Fruit fly (Drosophila melanogaster) whole organism, embryonic: ENCODE data around the gene HemK1.

ENCODE experiments used
- Antp ChIP-seq: fragments of 200-800 bp; sonication (Bioruptor generic); optimal IDR thresholded peaks from 3 replicates; lab custom pipeline; 2016; ENCODE audit warnings: missing biosample characterization, missing genetic modification characterization
- CG10147 ChIP-seq: fragments of 200-800 bp; sonication (Bioruptor generic); optimal IDR thresholded peaks from 2 replicates; lab custom pipeline; 2019; ENCODE audit warnings: missing biosample characterization, mild to moderate bottlenecking, missing genetic modification characterization, moderate library complexity
- CG10959 ChIP-seq: fragments of 200-800 bp; sonication (Bioruptor generic); IDR thresholded peaks from 2 replicates; pipeline ENCODE4 v1.3.6; 2022; ENCODE audit warnings: missing biosample characterization, missing genetic modification characterization
- CG12659 ChIP-seq: fragments of 200-800 bp; sonication (Bioruptor generic); optimal IDR thresholded peaks from 3 replicates; lab custom pipeline; 2017; ENCODE audit warnings: mild to moderate bottlenecking, missing biosample characterization, missing genetic modification reagents, missing genetic modification characterization
- CG14965 ChIP-seq: fragments of 200-800 bp; sonication (Bioruptor generic); optimal IDR thresholded peaks from 2 replicates; lab custom pipeline; 2016; ENCODE audit warnings: missing biosample characterization, missing genetic modification characterization, borderline replicate concordance
- CG15073 ChIP-seq: fragments of 200-800 bp; sonication (Bioruptor generic); optimal IDR thresholded peaks from 2 replicates; lab custom pipeline; 2016; ENCODE audit warnings: missing biosample characterization, missing genetic modification characterization
- CG18476 ChIP-seq: fragments of 200-800 bp; sonication (Bioruptor generic); optimal IDR thresholded peaks from 2 replicates; lab custom pipeline; 2016; ENCODE audit warnings: missing biosample characterization, mild to moderate bottlenecking, missing genetic modification characterization
- CG2116 ChIP-seq: fragments of 200-800 bp; sonication (Bioruptor generic); optimal IDR thresholded peaks from 3 replicates; lab custom pipeline; 2018; ENCODE audit warnings: missing biosample characterization, mild to moderate bottlenecking, missing genetic modification characterization
- CG2202 ChIP-seq: fragments of 200-800 bp; sonication (Bioruptor generic); optimal IDR thresholded peaks from 2 replicates; lab custom pipeline; 2018; ENCODE audit warnings: missing biosample characterization, mild to moderate bottlenecking, missing genetic modification characterization
- CG34422 ChIP-seq: fragments of 200-800 bp; sonication (Bioruptor generic); IDR thresholded peaks from 3 replicates; pipeline ENCODE4 v1.3.6; 2022; ENCODE audit warnings: missing biosample characterization, missing genetic modification characterization
- CG4424 ChIP-seq: fragments of 200-800 bp; sonication (Bioruptor generic); optimal IDR thresholded peaks from 3 replicates; lab custom pipeline; 2016; ENCODE audit warnings: missing biosample characterization, missing genetic modification characterization
- CG6765 ChIP-seq: fragments of 200-800 bp; sonication (Bioruptor generic); optimal IDR thresholded peaks from 3 replicates; lab custom pipeline; 2017; ENCODE audit warnings: missing biosample characterization, mild to moderate bottlenecking, missing genetic modification characterization
- CG7745 ChIP-seq: fragments of 200-800 bp; sonication (Bioruptor generic); optimal IDR thresholded peaks from 2 replicates; lab custom pipeline; 2018; ENCODE audit warnings: missing biosample characterization, mild to moderate bottlenecking, missing genetic modification characterization, moderate library complexity
- CG7786 ChIP-seq: fragments of 200-800 bp; sonication (Bioruptor generic); optimal IDR thresholded peaks from 2 replicates; lab custom pipeline; 2016; ENCODE audit warnings: missing biosample characterization, missing genetic modification characterization
- CG8478 ChIP-seq: fragments of >200 bp; optimal IDR thresholded peaks from 2 replicates; lab custom pipeline; 2018
- CG9437 ChIP-seq: fragments of 200-800 bp; sonication (Bioruptor generic); optimal IDR thresholded peaks from 2 replicates; lab custom pipeline; 2018; ENCODE audit warnings: missing biosample characterization, mild to moderate bottlenecking, missing genetic modification characterization
- Camta ChIP-seq: fragments of 200-800 bp; sonication (Bioruptor generic); optimal IDR thresholded peaks from 2 replicates; lab custom pipeline; 2016; ENCODE audit warnings: missing biosample characterization, missing genetic modification characterization
- Chrac-16 ChIP-seq: fragments of 200-800 bp; sonication (Bioruptor generic); optimal IDR thresholded peaks from 3 replicates; lab custom pipeline; 2016; ENCODE audit warnings: missing biosample characterization, missing genetic modification characterization
- Dbx ChIP-seq: fragments of 200-800 bp; sonication (Bioruptor generic); IDR thresholded peaks from 3 replicates; pipeline ENCODE4 v1.3.6; 2022; ENCODE audit warnings: missing biosample characterization, missing genetic modification characterization
- Dref ChIP-seq: fragments of 200-800 bp; sonication (Bioruptor generic); IDR thresholded peaks from 2 replicates; pipeline ENCODE4 v1.3.6; 2022; ENCODE audit warnings: missing biosample characterization, missing genetic modification characterization
- Elba2 ChIP-seq: fragments of 200-800 bp; sonication (Bioruptor generic); optimal IDR thresholded peaks from 3 replicates; lab custom pipeline; 2016; ENCODE audit warnings: missing biosample characterization, missing genetic modification characterization
- Hmx ChIP-seq: fragments of 200-800 bp; sonication (Bioruptor generic); optimal IDR thresholded peaks from 2 replicates; lab custom pipeline; 2016; ENCODE audit warnings: missing biosample characterization, missing genetic modification characterization
- Lhr ChIP-seq: fragments of 200-800 bp; sonication (Bioruptor generic); optimal IDR thresholded peaks from 3 replicates; lab custom pipeline; 2017; ENCODE audit warnings: mild to moderate bottlenecking, missing biosample characterization, missing genetic modification reagents, missing genetic modification characterization
- MTF-1 ChIP-seq: fragments of 200-800 bp; sonication (Bioruptor generic); optimal IDR thresholded peaks from 2 replicates; lab custom pipeline; 2018; ENCODE audit warnings: missing biosample characterization, mild to moderate bottlenecking, missing genetic modification characterization, borderline replicate concordance
- Med ChIP-seq: fragments of 200-800 bp; sonication (Bioruptor generic); peaks from one replicate; lab custom pipeline; 2016; ENCODE audit warnings: missing biosample characterization, missing genetic modification characterization, mild to moderate bottlenecking, inconsistent platforms, moderate library complexity
- Nf-YA ChIP-seq: fragments of 200-800 bp; sonication (Bioruptor generic); IDR thresholded peaks from 2 replicates; pipeline ENCODE4 v1.3.6; 2022; ENCODE audit warnings: missing biosample characterization, missing genetic modification characterization
- Opbp ChIP-seq: fragments of 200-800 bp; sonication (Bioruptor generic); IDR thresholded peaks from 3 replicates; pipeline ENCODE4 v1.3.6; 2022; ENCODE audit warnings: missing biosample characterization, missing genetic modification characterization; ENCODE audit not compliant: partially characterized antibody
- Poxn ChIP-seq: fragments of 200-800 bp; sonication (Bioruptor generic); IDR thresholded peaks from 2 replicates; pipeline ENCODE4 v1.3.6; 2022; ENCODE audit warnings: missing biosample characterization, missing genetic modification characterization
- Rfx ChIP-seq: fragments of 200-800 bp; sonication (Bioruptor generic); IDR thresholded peaks from 2 replicates; pipeline ENCODE4 v1.3.6; 2022; ENCODE audit warnings: missing biosample characterization, missing genetic modification characterization
- Rx ChIP-seq: fragments of 200-800 bp; sonication (Bioruptor generic); IDR thresholded peaks from 2 replicates; pipeline ENCODE4 v1.3.6; 2022; ENCODE audit warnings: missing biosample characterization, missing genetic modification characterization
- ase ChIP-seq: fragments of 200-800 bp; sonication (Bioruptor generic); IDR thresholded peaks from 3 replicates; pipeline ENCODE4 v1.3.6; 2022; ENCODE audit warnings: missing biosample characterization, missing genetic modification characterization
- crol ChIP-seq: fragments of 200-800 bp; sonication (Bioruptor generic); IDR thresholded peaks from 2 replicates; pipeline ENCODE4 v1.3.6; 2022; ENCODE audit warnings: missing biosample characterization, missing genetic modification characterization
- en ChIP-seq: fragments of 200-800 bp; sonication (Bioruptor generic); optimal IDR thresholded peaks from 2 replicates; lab custom pipeline; 2016; ENCODE audit warnings: missing biosample characterization, missing genetic modification characterization
- exex ChIP-seq: fragments of 200-800 bp; sonication (Bioruptor generic); optimal IDR thresholded peaks from 4 replicates; lab custom pipeline; 2018; ENCODE audit warnings: missing biosample characterization, mild to moderate bottlenecking, missing genetic modification characterization, moderate library complexity
- eyg ChIP-seq: fragments of 200-800 bp; sonication (Bioruptor generic); optimal IDR thresholded peaks from 3 replicates; lab custom pipeline; 2016; ENCODE audit warnings: missing biosample characterization, missing genetic modification characterization
- fd64A ChIP-seq: fragments of 200-800 bp; sonication (Bioruptor generic); optimal IDR thresholded peaks from 3 replicates; lab custom pipeline; 2018; ENCODE audit warnings: missing biosample characterization, mild to moderate bottlenecking, missing genetic modification characterization
- gro ChIP-seq: fragments of 200-800 bp; sonication (Bioruptor generic); optimal IDR thresholded peaks from 2 replicates; lab custom pipeline; 2016; ENCODE audit warnings: missing biosample characterization, missing genetic modification characterization
- gt ChIP-seq: fragments of 200-800 bp; sonication (Bioruptor generic); IDR thresholded peaks from 2 replicates; pipeline ENCODE4 v1.3.6; 2022; ENCODE audit warnings: missing biosample characterization, missing genetic modification characterization
- hth ChIP-seq: fragments of >200 bp; optimal IDR thresholded peaks from 2 replicates; lab custom pipeline; 2017; ENCODE audit warnings: inconsistent platforms
- inv ChIP-seq: fragments of 200-800 bp; sonication (Bioruptor generic); IDR thresholded peaks from 2 replicates; pipeline ENCODE4 v1.3.6; 2022; ENCODE audit warnings: missing biosample characterization, missing genetic modification characterization; ENCODE audit not compliant: partially characterized antibody
- lola ChIP-seq, 3 experiments: fragments of >200 bp in 2 of 3; fragments of 200-800 bp in 1 of 3; sonication (Bioruptor generic) in 1 of 3; optimal IDR thresholded peaks; 2 replicates each; lab custom pipeline; 2017 to 2019; ENCODE audit warnings: missing biosample characterization in 3 of 3, missing genetic modification characterization in 3 of 3, mild to moderate bottlenecking in 1 of 3, moderate library complexity in 1 of 3
- slou ChIP-seq: fragments of 200-800 bp; sonication (Bioruptor generic); optimal IDR thresholded peaks from 3 replicates; lab custom pipeline; 2016; ENCODE audit warnings: missing biosample characterization, missing genetic modification characterization
- tgo ChIP-seq: fragments of 200-800 bp; sonication (Bioruptor generic); IDR thresholded peaks from 3 replicates; pipeline ENCODE4 v1.3.6; 2022; ENCODE audit warnings: missing biosample characterization, missing genetic modification characterization
- unpg ChIP-seq: fragments of 200-800 bp; sonication (Bioruptor generic); optimal IDR thresholded peaks from 3 replicates; lab custom pipeline; 2018; ENCODE audit warnings: missing biosample characterization, mild to moderate bottlenecking, missing genetic modification characterization, moderate library complexity

The HemK1 gene

dm6 chr2L:6476753-6477152 lies 9.3 kb upstream of the HemK1 start, which contains the start of gene CG9536 (continued):
- TF ChIP-seq CG18476 = no peak
- TF ChIP-seq inv = no peak
- no peak for TF ChIP-seq CG10147
- no peak for TF ChIP-seq Antp (GFP tag; lab: Kevin White, UChicago)
- TF ChIP-seq lola (GFP tag; optimal IDR thresholded peaks at IDR 0.05; lab: Kevin White, UChicago) = no peak
- TF ChIP-seq Hmx (GFP tag; lab: Kevin White, UChicago) = no peak
- no peak for TF ChIP-seq CG7786
- TF ChIP-seq Nf-YA = no peak
- no peak for TF ChIP-seq hth (lab: Kevin White, UChicago)
- no peak for TF ChIP-seq CG9437 (GFP tag; lab: Kevin White, UChicago)
- no peak for TF ChIP-seq fd64A (GFP tag; lab: Kevin White, UChicago)
- peak; percentile 19; the same call in 1 of the 3 replicates for TF ChIP-seq CG34422 (GFP tag; lab: Robert Waterston, UW)
- no peak for TF ChIP-seq gt (GFP tag; lab: Robert Waterston, UW)
- TF ChIP-seq unpg (GFP tag; lab: Kevin White, UChicago) = no peak
- TF ChIP-seq gro = no peak
- TF ChIP-seq CG6765 (GFP tag; lab: Kevin White, UChicago) = no peak
- peak; percentile 64; the same call in 2 of the 3 replicates for TF ChIP-seq Opbp (GFP tag; lab: Robert Waterston, UW)
- no peak for TF ChIP-seq CG14965 (GFP tag; lab: Kevin White, UChicago)
- TF ChIP-seq CG2116 (GFP tag; lab: Kevin White, UChicago) = peak; percentile 39
- TF ChIP-seq tgo = no peak
- TF ChIP-seq slou (GFP tag; lab: Kevin White, UChicago) = no peak
- TF ChIP-seq Chrac-16 (GFP tag; lab: Kevin White, UChicago) = no peak
- TF ChIP-seq en = no peak
- no peak for TF ChIP-seq CG2202 (tag; lab: Kevin White, UChicago)
- TF ChIP-seq CG12659 (GFP tag; lab: Kevin White, UChicago) = peak; percentile 14
- no peak for TF ChIP-seq ase
- TF ChIP-seq Poxn (GFP tag; lab: Robert Waterston, UW) = no peak
- TF ChIP-seq CG8478 (lab: Kevin White, UChicago) = no peak
- no peak for TF ChIP-seq Rx (GFP tag; lab: Robert Waterston, UW)
- TF ChIP-seq Elba2 (GFP tag; lab: Kevin White, UChicago) = peak; percentile 11
- no peak for TF ChIP-seq Rfx (GFP tag; lab: Robert Waterston, UW)
- no peak for TF ChIP-seq CG7745 (tag; lab: Kevin White, UChicago)
- peak; percentile 4 for TF ChIP-seq Lhr
- no peak for TF ChIP-seq CG4424 (GFP tag; lab: Kevin White, UChicago)
- TF ChIP-seq crol (GFP tag; lab: Robert Waterston, UW) = no peak
- no peak for TF ChIP-seq CG10959 (GFP tag; lab: Robert Waterston, UW)
- no peak for TF ChIP-seq Camta (GFP tag; lab: Kevin White, UChicago)
- TF ChIP-seq eyg (GFP tag; lab: Kevin White, UChicago) = no peak
- TF ChIP-seq, all 482 proteins: peak for 61

dm6 chr2L:6474878-6475582 lies 7.5 kb upstream of the HemK1 start:
- TF ChIP-seq crol (GFP tag; lab: Robert Waterston, UW) (no peak), CG15073 (peak; percentile 66), MTF-1 (GFP tag; lab: Kevin White, UChicago) (no peak), Dbx (GFP tag; lab: Robert Waterston, UW) (0 out of 3 replicates have a peak, but pooled peaks have one; percentile 53), exex (tag; lab: Kevin White, UChicago) (peak; percentile 74), Dref (GFP tag; lab: Robert Waterston, UW) (peak; percentile 25; the same call in 1 of the 2 replicates), Med (GFP tag; lab: Kevin White, UChicago) (peak; percentile 21)
